Worm (Caenorhabditis elegans): Measurements from ENCODE around the gene ZK813.3.
A peak's percentile ranks its signal among the peaks of the same experiment; 100 is the strongest.

The ZK813.3 gene

DNA sequence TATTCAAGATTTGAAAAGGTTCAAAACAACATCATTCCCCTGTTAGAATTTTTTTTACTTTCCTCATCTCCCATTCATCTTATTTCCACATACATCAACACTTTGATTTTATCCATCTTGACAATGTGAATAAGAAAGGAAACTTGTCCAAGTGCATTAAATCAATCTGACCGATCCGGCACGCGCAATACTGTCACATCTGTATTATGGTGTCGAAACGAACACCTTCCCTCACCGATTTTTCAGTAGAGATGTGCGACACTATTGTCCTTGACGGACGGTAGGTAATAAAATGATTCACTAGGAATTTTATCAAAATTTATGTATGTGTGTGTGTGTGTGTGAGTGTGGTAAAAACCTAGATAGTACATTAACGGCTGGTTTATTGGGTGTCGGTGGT lies 22.2 kb downstream of the ZK813.3 start:
- TF ChIP-seq nhr-25 (tag; optimal IDR thresholded peaks at IDR 0.05) = peak; percentile 27
- TF ChIP-seq R02D3.7 (tag; optimal IDR thresholded peaks at IDR 0.05) = no peak
- no peak for TF ChIP-seq ceh-16 (tag; optimal IDR thresholded peaks at IDR 0.05)
- no peak for TF ChIP-seq fos-1 (tag; optimal IDR thresholded peaks at IDR 0.05)

DNA sequence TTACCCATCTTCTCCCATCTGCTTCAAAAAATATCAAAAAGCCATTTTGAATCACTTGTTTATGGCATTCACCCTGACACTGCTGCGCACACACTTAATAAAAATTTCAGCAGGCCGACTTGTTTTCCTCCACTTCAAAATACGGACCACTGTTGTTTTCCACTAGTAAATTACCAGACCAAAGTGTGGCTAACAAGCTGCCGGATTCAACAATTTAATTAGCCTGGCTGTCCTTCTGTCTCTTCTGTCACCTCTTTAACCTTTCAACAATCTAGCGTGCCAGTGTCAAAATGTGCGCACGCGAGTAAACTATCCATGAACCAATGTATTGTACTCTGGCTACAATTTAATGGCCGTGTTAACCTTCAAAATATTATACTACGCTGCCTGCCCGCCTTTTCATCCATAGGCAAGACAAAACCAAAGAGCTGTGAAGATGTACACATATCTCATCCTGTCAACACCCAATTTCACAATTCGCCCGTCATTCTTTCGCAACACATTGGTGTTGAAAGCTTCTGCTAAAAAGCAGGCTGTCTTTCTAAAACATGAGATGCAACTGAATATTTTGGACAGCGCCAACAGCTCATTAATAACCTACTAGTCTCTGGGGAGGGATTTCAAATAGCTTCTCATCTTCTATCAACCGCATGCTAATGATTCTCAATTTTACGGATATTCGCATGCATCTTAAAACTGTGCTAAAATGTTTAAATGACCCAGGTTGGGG lies 22.8 kb downstream of the ZK813.3 start:
- TF ChIP-seq ceh-28 (tag; optimal IDR thresholded peaks at IDR 0.05) = no peak
- no peak for TF ChIP-seq nhr-76 (tag; optimal IDR thresholded peaks at IDR 0.05)
- TF ChIP-seq hmg-11 (tag; optimal IDR thresholded peaks at IDR 0.05) = no peak
- TF ChIP-seq lin-39 (tag; optimal IDR thresholded peaks at IDR 0.05) = peak; percentile 60

DNA sequence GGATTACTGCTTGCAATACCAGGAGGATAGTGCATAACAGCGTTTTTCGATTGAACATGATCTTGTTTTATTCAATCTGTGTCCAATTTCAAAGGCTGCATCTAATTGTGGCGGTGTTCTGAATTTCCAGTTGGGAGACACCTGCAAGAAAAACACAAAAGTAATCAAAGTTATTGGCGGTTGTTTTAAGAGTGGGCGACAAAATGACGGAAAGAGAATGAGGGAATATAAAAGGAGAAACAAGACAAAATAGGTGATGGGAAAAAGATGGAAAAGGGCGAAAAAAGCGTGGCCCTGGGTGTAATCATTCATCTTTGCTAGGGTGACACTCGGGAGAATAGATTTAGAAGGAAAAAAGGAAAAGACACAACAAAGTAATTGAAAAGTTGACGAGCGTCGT lies 24.1 kb downstream of the ZK813.3 start, which contains the start of the genes ZK377.15 and sax-3:
Gene ZK377.15, minus strand, starts transcription at position 101 of the 400 bp plus-strand sequence.
Gene sax-3, minus strand, starts transcription at position 143 of the 400 bp plus-strand sequence.
- TF ChIP-seq skn-1 (tag; optimal IDR thresholded peaks at IDR 0.05) (no peak), eor-1 (tag; optimal IDR thresholded peaks at IDR 0.05) (no peak), ztf-11 (tag; optimal IDR thresholded peaks at IDR 0.05) (no peak), nhr-43 (tag; optimal IDR thresholded peaks at IDR 0.05; ENCODE audit: poor library complexity, severe bottlenecking) (no peak), daf-12 (tag; optimal IDR thresholded peaks at IDR 0.05) (no peak), nfya-1 (tag; optimal IDR thresholded peaks at IDR 0.05; ENCODE audit: insufficient read depth) (no peak), elt-2 (tag; optimal IDR thresholded peaks at IDR 0.05) (no peak), aly-2 (tag; optimal IDR thresholded peaks at IDR 0.05) (no peak), ceh-9 (tag; optimal IDR thresholded peaks at IDR 0.05) (no peak)

DNA sequence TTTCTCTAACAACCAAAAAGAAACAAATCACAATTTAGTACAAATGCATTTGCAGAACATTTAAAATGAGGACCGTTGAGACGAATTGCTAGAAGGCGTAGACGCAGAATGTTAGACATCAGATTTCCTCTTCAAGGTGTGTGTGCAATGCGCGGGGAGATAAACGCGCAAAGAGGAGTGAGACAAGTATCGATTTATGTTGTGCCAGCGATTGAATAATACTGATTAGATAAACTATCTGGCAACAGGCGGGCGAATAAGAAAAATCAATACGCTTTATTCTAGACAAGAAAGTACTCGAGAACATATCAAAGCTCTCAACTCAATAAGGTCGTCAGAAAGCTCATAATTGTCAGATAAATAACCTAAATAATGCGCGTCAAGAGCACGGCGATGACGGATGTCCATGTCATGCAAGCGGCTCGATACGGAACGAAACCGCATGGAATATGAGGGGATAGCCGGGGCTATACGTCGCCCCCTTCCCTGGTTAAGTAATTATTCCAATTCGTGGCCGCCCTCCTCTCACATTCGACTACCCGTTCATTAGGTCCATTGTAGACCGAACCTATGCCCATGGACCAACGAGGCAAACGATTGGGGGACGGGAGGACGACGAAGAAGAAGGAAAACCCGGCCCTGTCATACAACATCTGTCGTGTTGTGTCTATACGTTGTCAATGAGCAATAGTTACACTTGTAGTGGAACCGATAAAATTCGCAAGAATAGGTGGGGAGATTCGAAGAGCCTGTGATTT lies 25.5 kb downstream of the ZK813.3 start:
- TF ChIP-seq ceh-16 (tag; optimal IDR thresholded peaks at IDR 0.05) (no peak), nhr-43 (tag; optimal IDR thresholded peaks at IDR 0.05; ENCODE audit: poor library complexity, severe bottlenecking) (no peak), lin-15B (tag; optimal IDR thresholded peaks at IDR 0.05) (no peak), nhr-11 (tag; optimal IDR thresholded peaks at IDR 0.05) (no peak), nhr-23 (tag; optimal IDR thresholded peaks at IDR 0.05) (no peak), ama-1 (optimal IDR thresholded peaks at IDR 0.05) (no peak), aly-2 (tag; optimal IDR thresholded peaks at IDR 0.05) (no peak), nfya-1 (tag; optimal IDR thresholded peaks at IDR 0.05; ENCODE audit: insufficient read depth) (no peak), jun-1 (tag; optimal IDR thresholded peaks at IDR 0.05) (no peak), daf-12 (tag; optimal IDR thresholded peaks at IDR 0.05) (no peak), nhr-77 (tag; optimal IDR thresholded peaks at IDR 0.05) (no peak), egl-27 (tag; optimal IDR thresholded peaks at IDR 0.05) (no peak), ztf-11 (tag; optimal IDR thresholded peaks at IDR 0.05) (no peak), sea-2 (GFP tag; optimal IDR thresholded peaks at IDR 0.05) (no peak), ztf-4 (tag; optimal IDR thresholded peaks at IDR 0.05) (no peak), ceh-9 (tag; optimal IDR thresholded peaks at IDR 0.05) (no peak), R02D3.7 (tag; optimal IDR thresholded peaks at IDR 0.05) (no peak)

DNA sequence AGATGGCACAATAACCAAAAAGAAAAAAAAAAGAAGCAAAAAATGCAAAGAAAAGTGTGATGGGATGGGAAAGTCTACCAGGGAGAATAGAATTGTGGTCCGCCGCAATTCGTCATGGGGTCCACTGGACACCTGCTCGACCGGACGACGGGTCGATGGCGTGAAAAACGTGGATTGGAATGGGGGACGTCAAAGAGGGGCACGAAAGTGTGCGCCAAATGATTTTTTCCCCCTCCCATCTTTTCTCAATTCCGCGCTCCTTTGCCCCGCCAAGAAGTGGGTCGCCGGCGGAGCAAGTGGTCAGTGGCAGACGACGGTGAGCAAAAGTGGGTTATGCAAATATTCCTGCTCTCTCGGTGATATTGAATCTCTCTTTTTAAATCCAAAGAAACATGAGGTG lies 26.3 kb downstream of the ZK813.3 start:
- no peak for TF ChIP-seq ZK546.5 (tag; optimal IDR thresholded peaks at IDR 0.05)
- TF ChIP-seq tbx-2 (tag; optimal IDR thresholded peaks at IDR 0.05) = no peak
- no peak for TF ChIP-seq ama-1 (optimal IDR thresholded peaks at IDR 0.05)
- no peak for TF ChIP-seq pqm-1 (tag; optimal IDR thresholded peaks at IDR 0.05)
- TF ChIP-seq ceh-82 (tag; optimal IDR thresholded peaks at IDR 0.05) = no peak
- no peak for TF ChIP-seq fos-1 (tag; optimal IDR thresholded peaks at IDR 0.05)
- TF ChIP-seq nhr-11 (tag; optimal IDR thresholded peaks at IDR 0.05) = no peak
- TF ChIP-seq ceh-28 (tag; optimal IDR thresholded peaks at IDR 0.05) = no peak
- no peak for TF ChIP-seq pha-4 (tag; optimal IDR thresholded peaks at IDR 0.05)
- TF ChIP-seq nhr-43 (tag; optimal IDR thresholded peaks at IDR 0.05; ENCODE audit: poor library complexity, severe bottlenecking) = no peak
- TF ChIP-seq nhr-76 (tag; optimal IDR thresholded peaks at IDR 0.05) = no peak
- TF ChIP-seq fkh-10 (GFP tag; optimal IDR thresholded peaks at IDR 0.05) = no peak
- TF ChIP-seq lin-15B (tag; optimal IDR thresholded peaks at IDR 0.05) = no peak
- TF ChIP-seq ztf-4 (tag; optimal IDR thresholded peaks at IDR 0.05) = no peak
- no peak for TF ChIP-seq R02D3.7 (tag; optimal IDR thresholded peaks at IDR 0.05)

All from whole organism, L3 larva.